Worm (Caenorhabditis elegans) whole organism, mixed stage, embryonic: ENCODE data around the gene Y59H11AR.10.
A peak's percentile ranks its signal among the peaks of the same experiment; 100 is the strongest.

ENCODE experiments used
- M03D4.4 ChIP-seq: sonication (generic microtip); optimal IDR thresholded peaks from 2 replicates; lab custom pipeline; 2017; ENCODE audit warnings: mild to moderate bottlenecking, missing genetic modification characterization, missing compliant biosample characterization
- bed-3 ChIP-seq: fragments of 200-800 bp; sonication (Bioruptor generic); optimal IDR thresholded peaks from 3 replicates; lab custom pipeline; 2018; ENCODE audit warnings: mild to moderate bottlenecking, missing genetic modification characterization, moderate library complexity, missing compliant biosample characterization
- blmp-1 ChIP-seq: fragments of 150-350 bp; optimal IDR thresholded peaks from 2 replicates; lab custom pipeline; 2014; ENCODE audit warnings: missing biosample characterization, missing genetic modification characterization
- ceh-39 ChIP-seq: fragments of 150-350 bp; optimal IDR thresholded peaks from 2 replicates; lab custom pipeline; 2014; ENCODE audit warnings: missing biosample characterization, missing genetic modification characterization
- ceh-83 ChIP-seq: fragments of 200-800 bp; sonication (Bioruptor generic); optimal IDR thresholded peaks from 2 replicates; lab custom pipeline; 2018; ENCODE audit warnings: mild to moderate bottlenecking, missing genetic modification characterization, missing compliant biosample characterization
- ces-1 ChIP-seq: fragments of 150-350 bp; optimal IDR thresholded peaks from 2 replicates; lab custom pipeline; 2014; ENCODE audit warnings: missing biosample characterization, missing genetic modification reagents, missing genetic modification characterization
- cnd-1 ChIP-seq: fragments of 200-800 bp; sonication (Bioruptor generic); optimal IDR thresholded peaks from 2 replicates; lab custom pipeline; 2018; ENCODE audit warnings: mild to moderate bottlenecking, missing genetic modification characterization, missing compliant biosample characterization
- elt-1 ChIP-seq: sonication (generic microtip); optimal IDR thresholded peaks from 2 replicates; lab custom pipeline; 2017; ENCODE audit warnings: missing genetic modification characterization, mild to moderate bottlenecking, missing compliant biosample characterization, antibody characterized with exemption, moderate library complexity, borderline replicate concordance; ENCODE audit not compliant: insufficient read depth
- flh-1 ChIP-seq: fragments of 200-800 bp; sonication (Bioruptor generic); optimal IDR thresholded peaks from 2 replicates; lab custom pipeline; 2018; ENCODE audit warnings: mild to moderate bottlenecking, missing genetic modification characterization, moderate library complexity, missing compliant biosample characterization
- ham-2 ChIP-seq: fragments of 200-800 bp; sonication (Bioruptor generic); optimal IDR thresholded peaks from 2 replicates; lab custom pipeline; 2018; ENCODE audit warnings: mild to moderate bottlenecking, missing genetic modification characterization, missing compliant biosample characterization
- hlh-1 ChIP-seq: fragments of 150-350 bp; optimal IDR thresholded peaks from 2 replicates; lab custom pipeline; 2014; ENCODE audit warnings: missing biosample characterization, missing genetic modification reagents, missing genetic modification characterization
- lsy-2 ChIP-seq: fragments of 150-350 bp; optimal IDR thresholded peaks from 2 replicates; lab custom pipeline; 2014; ENCODE audit warnings: missing biosample characterization, missing genetic modification characterization
- mab-5 ChIP-seq: fragments of 150-350 bp; optimal IDR thresholded peaks from 2 replicates; lab custom pipeline; 2014; ENCODE audit warnings: missing biosample characterization, missing genetic modification characterization
- mep-1 ChIP-seq: fragments of 150-350 bp; optimal IDR thresholded peaks from 2 replicates; lab custom pipeline; 2017; ENCODE audit warnings: missing biosample characterization, missing genetic modification reagents, missing genetic modification characterization, inconsistent platforms
- mls-2 ChIP-seq: sonication (generic microtip); optimal IDR thresholded peaks from 2 replicates; lab custom pipeline; 2016; ENCODE audit warnings: mild to moderate bottlenecking, missing genetic modification characterization, moderate library complexity, missing compliant biosample characterization
- nhr-12 ChIP-seq: fragments of 150-350 bp; optimal IDR thresholded peaks from 2 replicates; lab custom pipeline; 2014; ENCODE audit warnings: missing biosample characterization, missing genetic modification characterization
- nhr-2 ChIP-seq: fragments of 150-350 bp; optimal IDR thresholded peaks from 2 replicates; lab custom pipeline; 2014; ENCODE audit warnings: missing biosample characterization, missing genetic modification characterization
- nhr-28 ChIP-seq: fragments of 150-350 bp; optimal IDR thresholded peaks from 2 replicates; lab custom pipeline; 2014; ENCODE audit warnings: missing biosample characterization, missing genetic modification characterization
- nhr-76 ChIP-seq: sonication (generic microtip); optimal IDR thresholded peaks from 2 replicates; lab custom pipeline; 2017; ENCODE audit warnings: missing biosample characterization, missing genetic modification characterization
- pha-4 ChIP-seq: fragments of 150-350 bp; optimal IDR thresholded peaks from 2 replicates; lab custom pipeline; 2018; ENCODE audit warnings: missing biosample characterization, missing genetic modification reagents, missing genetic modification characterization
- sem-2 ChIP-seq: fragments of 200-800 bp; sonication (Bioruptor generic); optimal IDR thresholded peaks from 2 replicates; lab custom pipeline; 2018; ENCODE audit warnings: mild to moderate bottlenecking, missing genetic modification characterization, missing compliant biosample characterization
- snpc-4 ChIP-seq: fragments of 150-350 bp; optimal IDR thresholded peaks from 2 replicates; lab custom pipeline; 2014; ENCODE audit warnings: missing biosample characterization, missing genetic modification characterization
- sptf-1 ChIP-seq: sonication (generic microtip); optimal IDR thresholded peaks from 2 replicates; lab custom pipeline; 2017; ENCODE audit warnings: mild to moderate bottlenecking, missing genetic modification characterization, moderate library complexity, missing compliant biosample characterization
- tbx-8 ChIP-seq: fragments of 200-800 bp; sonication (Bioruptor generic); optimal IDR thresholded peaks from 2 replicates; lab custom pipeline; 2018; ENCODE audit warnings: mild to moderate bottlenecking, missing genetic modification characterization, moderate library complexity, missing compliant biosample characterization
- unc-120 ChIP-seq: sonication (generic microtip); optimal IDR thresholded peaks from 2 replicates; lab custom pipeline; 2017; ENCODE audit warnings: missing genetic modification characterization, missing compliant biosample characterization; ENCODE audit not compliant: poor library complexity, severe bottlenecking
- unc-62 ChIP-seq: fragments of 150-350 bp; optimal IDR thresholded peaks from 2 replicates; lab custom pipeline; 2014; ENCODE audit warnings: missing biosample characterization, missing genetic modification reagents, missing genetic modification characterization
- zip-8 ChIP-seq: fragments of 150-350 bp; optimal IDR thresholded peaks from 2 replicates; lab custom pipeline; 2014; ENCODE audit warnings: missing biosample characterization, missing genetic modification characterization

The Y59H11AR.10 gene

DNA sequence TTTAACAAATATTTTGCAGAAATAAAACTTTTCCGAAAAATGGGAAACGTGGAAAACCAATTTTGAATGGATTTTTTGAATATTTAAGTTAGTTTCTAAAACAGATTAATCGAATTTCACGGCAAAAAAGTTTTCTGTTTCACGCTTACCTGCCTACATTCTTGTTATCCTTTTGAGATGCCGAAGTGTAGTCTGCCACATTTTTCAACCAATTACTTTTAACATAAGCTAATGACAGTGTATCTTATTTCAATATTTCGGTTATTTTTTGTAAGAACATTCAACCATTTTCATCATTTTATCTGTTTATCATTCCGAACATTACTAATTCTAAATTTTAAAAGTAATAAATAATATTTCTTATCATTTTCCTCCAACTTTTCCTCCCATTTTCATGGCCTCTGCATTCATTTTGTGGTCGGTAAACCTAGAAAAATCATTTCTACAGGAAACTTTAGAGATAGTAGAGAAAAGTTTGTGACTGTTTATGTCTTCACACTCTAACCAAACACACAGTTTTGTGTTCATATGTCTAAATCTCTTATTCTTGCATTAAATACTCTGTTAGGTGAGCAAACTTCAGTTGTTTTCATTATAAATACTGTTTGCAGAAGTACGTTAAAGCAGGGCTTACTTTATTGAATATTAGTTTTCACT, 9.0 kb downstream of the Y59H11AR.10 start, which contains the start of the genes F42A9.17 and cyp-33E2:
Gene F42A9.17 (minus strand): TSS at position 51 of the 657 bp plus-strand sequence.
Gene cyp-33E2 (plus strand): TSS at position 449 of the 657 bp plus-strand sequence.
- TF ChIP-seq ceh-83 (GFP tag; lab: Kevin White, UChicago) (no peak), ceh-39 (no peak), nhr-12 (tag; lab: Kevin White, UChicago) (no peak), unc-120 (no peak), elt-1 (tag; lab: Kevin White, UChicago) (no peak), mab-5 (tag; lab: Kevin White, UChicago) (no peak), lsy-2 (tag; lab: Kevin White, UChicago) (no peak), snpc-4 (no peak), mls-2 (tag; lab: Kevin White, UChicago) (no peak), unc-62 (GFP tag; lab: Kevin White, UChicago) (no peak), M03D4.4 (tag; lab: Kevin White, UChicago) (no peak), sptf-1 (no peak), nhr-28 (tag; lab: Kevin White, UChicago) (no peak), ces-1 (no peak), blmp-1 (no peak), nhr-76 (tag; lab: Kevin White, UChicago) (no peak), cnd-1 (tag; lab: Kevin White, UChicago) (no peak)

DNA sequence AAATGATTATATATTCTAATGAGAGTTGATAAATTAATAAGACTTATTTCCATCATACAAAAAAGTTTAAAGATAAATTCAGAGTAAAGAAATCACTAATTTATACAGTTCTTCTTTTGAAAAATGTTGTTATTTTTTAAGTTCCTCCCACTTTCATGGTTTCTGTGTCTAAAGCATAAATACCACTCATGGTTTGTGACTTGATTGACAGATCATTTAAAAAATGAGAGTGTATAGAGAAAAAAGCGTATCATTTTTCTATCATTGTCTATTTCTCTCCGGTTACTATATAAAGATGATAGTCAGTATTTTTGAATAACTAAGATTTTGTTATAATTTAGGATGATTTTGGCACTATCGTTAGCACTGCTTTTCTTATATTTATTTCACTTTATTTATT, 11.7 kb downstream of the Y59H11AR.10 start, which contains the start of gene cyp-33E3:
Gene cyp-33E3 (plus strand): TSS at position 316 of the 400 bp plus-strand sequence.
- TF ChIP-seq pha-4 (tag; lab: Kevin White, UChicago): no peak
- no peak for TF ChIP-seq sptf-1
- TF ChIP-seq hlh-1 (tag; lab: Kevin White, UChicago): no peak
- no peak for TF ChIP-seq snpc-4
- TF ChIP-seq tbx-8 (GFP tag; lab: Kevin White, UChicago): no peak
- TF ChIP-seq nhr-28 (tag; lab: Kevin White, UChicago): no peak
- TF ChIP-seq unc-120: no peak
- TF ChIP-seq unc-62 (GFP tag; lab: Kevin White, UChicago): no peak
- TF ChIP-seq lsy-2 (tag; lab: Kevin White, UChicago): no peak
- TF ChIP-seq mab-5 (tag; lab: Kevin White, UChicago): no peak
- TF ChIP-seq ceh-39: no peak
- TF ChIP-seq nhr-76 (tag; lab: Kevin White, UChicago): no peak

DNA sequence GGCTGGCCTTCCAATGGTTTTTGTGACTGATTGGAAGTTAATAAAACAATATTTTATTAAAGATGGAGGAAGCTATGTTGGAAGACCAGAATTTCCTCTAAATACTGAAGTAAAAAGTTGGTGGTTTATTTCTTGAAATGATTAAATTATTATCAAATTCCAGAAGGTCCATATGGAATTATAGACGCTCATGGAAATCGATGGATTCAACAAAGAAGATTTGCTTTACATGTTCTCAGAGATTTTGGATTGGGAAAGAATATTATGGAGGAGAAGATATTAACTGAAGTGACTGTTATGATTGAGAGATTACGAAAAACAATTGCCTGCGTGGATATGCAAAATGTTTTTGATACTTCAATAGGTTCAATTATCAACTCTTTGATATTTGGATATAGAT, 12.3 kb downstream of the Y59H11AR.10 start:
- TF ChIP-seq sem-2 (GFP tag; lab: Kevin White, UChicago) (no peak), elt-1 (tag; lab: Kevin White, UChicago) (no peak), bed-3 (GFP tag; lab: Kevin White, UChicago) (no peak), lsy-2 (tag; lab: Kevin White, UChicago) (no peak), flh-1 (GFP tag; lab: Kevin White, UChicago) (no peak), nhr-76 (tag; lab: Kevin White, UChicago) (no peak), mep-1 (tag; lab: Kevin White, UChicago) (no peak), ceh-39 (no peak), ceh-83 (GFP tag; lab: Kevin White, UChicago) (no peak), cnd-1 (tag; lab: Kevin White, UChicago) (no peak)

DNA sequence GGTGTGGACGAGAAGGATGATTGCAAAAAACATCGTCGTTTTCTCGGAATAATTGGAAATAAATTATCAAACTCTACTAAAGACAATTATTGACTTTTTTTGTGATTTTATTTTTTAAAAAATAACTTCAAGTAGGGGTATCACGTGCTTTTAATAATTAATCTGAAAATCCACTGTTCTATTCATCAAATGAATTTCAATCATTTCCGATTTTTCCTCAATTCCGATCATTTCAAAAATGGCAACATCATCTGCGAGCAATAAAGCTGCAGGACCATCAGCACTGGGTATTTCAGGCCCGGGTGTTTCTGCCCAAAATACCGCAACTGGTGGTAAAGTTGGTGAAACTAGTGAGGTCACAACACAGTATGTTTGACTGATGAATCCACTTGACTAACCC, 14.1 kb downstream of the Y59H11AR.10 start, which contains the start of the genes F42A9.7 and F42A9.3:
Gene F42A9.7 (minus strand): TSS at position 101 of the 400 bp plus-strand sequence.
Gene F42A9.3 (plus strand): TSS at position 214 of the 400 bp plus-strand sequence.
- no peak for TF ChIP-seq sptf-1
- TF ChIP-seq zip-8 (tag; lab: Kevin White, UChicago): no peak
- TF ChIP-seq ham-2: no peak
- TF ChIP-seq bed-3 (GFP tag; lab: Kevin White, UChicago): no peak
- no peak for TF ChIP-seq lsy-2 (tag; lab: Kevin White, UChicago)
- TF ChIP-seq cnd-1 (tag; lab: Kevin White, UChicago): no peak
- no peak for TF ChIP-seq nhr-2 (tag; lab: Kevin White, UChicago)
- no peak for TF ChIP-seq elt-1 (tag; lab: Kevin White, UChicago)
- TF ChIP-seq nhr-12 (tag; lab: Kevin White, UChicago): no peak

DNA sequence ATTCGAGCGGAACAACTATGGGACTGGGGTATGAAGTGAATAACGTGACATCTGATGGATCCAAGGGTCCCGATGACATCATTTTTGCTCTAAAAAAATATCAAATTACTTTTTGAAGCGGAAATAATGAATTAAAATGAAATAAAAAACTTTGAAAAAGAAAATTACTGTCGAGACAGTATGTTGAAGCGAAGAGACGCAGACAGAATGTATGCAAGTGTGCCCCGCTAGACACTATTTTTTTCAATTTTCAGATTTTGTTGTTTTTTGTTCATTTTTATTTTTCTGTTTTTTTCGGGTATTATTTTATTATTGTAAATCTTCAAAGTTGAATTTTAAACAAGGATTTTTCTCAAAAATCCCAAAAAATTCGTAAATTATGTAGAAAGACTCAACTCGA, 15.7 kb downstream of the Y59H11AR.10 start, which contains the start of gene F42A9.8:
Gene F42A9.8 (minus strand): TSS at position 88 of the 400 bp plus-strand sequence.
- peak; percentile 55 for TF ChIP-seq mep-1 (tag; lab: Kevin White, UChicago)
- no peak for TF ChIP-seq bed-3 (GFP tag; lab: Kevin White, UChicago)
